Fruit fly (Drosophila melanogaster) whole organism: Measurements from ENCODE around the gene Syp.

Experiments used
- CG8478 ChIP-seq: fragments of >200 bp; optimal IDR thresholded peaks from 2 replicates; lab custom pipeline; 2018; ENCODE audit warnings: inconsistent platforms
- Dll ChIP-seq: fragments of >200 bp; optimal IDR thresholded peaks from 2 replicates; lab custom pipeline; 2017
- psq ChIP-seq: fragments of >200 bp; optimal IDR thresholded peaks from 2 replicates; lab custom pipeline; 2017

- TF ChIP-seq psq (lab: Kevin White, UChicago) = no peak
- peak; percentile 2 for TF ChIP-seq CG8478 (lab: Kevin White, UChicago)
- peak; percentile 89 for TF ChIP-seq Dll
Measured at dm6 chr3R:20778285-20778926, 21.9 kb downstream of the Syp start.
